Worm (Caenorhabditis elegans): ENCODE results near the gene cyp-33B1.

Gene cyp-33B1

ce11 chrV:9009175-9009574, 32.0 kb upstream of the cyp-33B1 start, which contains the start of gene srx-2:
TSS of gene srx-2 (plus strand) at chrV:9009475.
- TF ChIP-seq hpl-2 (GFP tag; optimal IDR thresholded peaks at IDR 0.05) (no peak), sup-37 (GFP tag; optimal IDR thresholded peaks at IDR 0.05) (no peak), efl-1 (optimal IDR thresholded peaks at IDR 0.05) (no peak), efl-1 (GFP tag; optimal IDR thresholded peaks at IDR 0.05 in 1 of 2) (no peak), efl-3 (GFP tag; optimal IDR thresholded peaks at IDR 0.05) (no peak), ceh-88 (GFP tag; IDR thresholded peaks at IDR 0.05) (no peak), mdl-1 (tag; optimal IDR thresholded peaks at IDR 0.05) (no peak)

DNA sequence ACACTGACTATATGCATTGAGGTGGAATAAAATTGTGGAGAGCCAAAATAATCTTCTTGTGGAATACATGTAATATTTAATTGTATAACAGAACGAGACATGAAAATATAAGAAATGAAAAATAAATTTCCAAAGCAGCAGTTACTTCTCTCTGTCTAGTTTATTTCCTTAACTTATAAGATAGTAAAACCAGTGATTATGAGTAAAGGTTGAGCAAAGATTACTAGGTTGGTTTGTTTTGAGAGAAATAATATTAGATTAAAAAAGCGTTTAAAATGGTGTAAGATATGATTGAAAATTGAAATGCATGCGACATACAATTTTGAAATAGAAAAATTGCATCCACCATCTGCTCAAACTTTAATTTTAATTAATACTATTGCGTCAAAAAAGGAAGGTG, 27.4 kb upstream of the cyp-33B1 start, which contains the start of gene srh-201:
Gene srh-201 (minus strand): TSS at position 101 of the 400 bp plus-strand sequence.
- no peak for TF ChIP-seq vab-15 (tag; optimal IDR thresholded peaks at IDR 0.05)
- TF ChIP-seq sptf-1 (tag; optimal IDR thresholded peaks at IDR 0.05): no peak
- TF ChIP-seq ces-1 (GFP tag; optimal IDR thresholded peaks at IDR 0.05): no peak
- no peak for TF ChIP-seq zip-4 (GFP tag; optimal IDR thresholded peaks at IDR 0.05)
- TF ChIP-seq nhr-19 (GFP tag; conservative IDR thresholded peaks at IDR 0.05): no peak
- no peak for TF ChIP-seq ceh-82 (tag; optimal IDR thresholded peaks at IDR 0.05)
- no peak for TF ChIP-seq dsc-1 (tag; optimal IDR thresholded peaks at IDR 0.05)
- TF ChIP-seq nhr-47 (tag; optimal IDR thresholded peaks at IDR 0.05): no peak
- no peak for TF ChIP-seq nhr-11 (tag; optimal IDR thresholded peaks at IDR 0.05)
- TF ChIP-seq nhr-85 (tag): no peak
- no peak for TF ChIP-seq ztf-11 (tag; optimal IDR thresholded peaks at IDR 0.05)
- no peak for TF ChIP-seq aha-1 (tag; optimal IDR thresholded peaks at IDR 0.05)
- no peak for TF ChIP-seq ets-5 (GFP tag; IDR thresholded peaks at IDR 0.05)
- TF ChIP-seq ceh-63 (GFP tag; optimal IDR thresholded peaks at IDR 0.05): no peak
- no peak for TF ChIP-seq mep-1 (tag; optimal IDR thresholded peaks at IDR 0.05)

ce11 chrV:9015540-9015939, 25.6 kb upstream of the cyp-33B1 start, which contains the start of gene srt-18:
TSS of gene srt-18 (minus strand) at chrV:9015640.
- TF ChIP-seq fkh-8 (tag; optimal IDR thresholded peaks at IDR 0.05): no peak
- TF ChIP-seq jun-1 (tag; optimal IDR thresholded peaks at IDR 0.05): no peak

ce11 chrV:9016479-9016878, 24.7 kb upstream of the cyp-33B1 start, which contains the start of gene oac-40:
TSS of gene oac-40 (plus strand) at chrV:9016779.
- no peak for TF ChIP-seq vab-15 (tag; optimal IDR thresholded peaks at IDR 0.05)
- no peak for TF ChIP-seq elt-2 (tag; optimal IDR thresholded peaks at IDR 0.05)
- no peak for TF ChIP-seq fos-1 (tag; optimal IDR thresholded peaks at IDR 0.05)
- TF ChIP-seq xbp-1 (tag; optimal IDR thresholded peaks at IDR 0.05): no peak
- TF ChIP-seq mab-9 (GFP tag; IDR thresholded peaks at IDR 0.05): no peak
- no peak for TF ChIP-seq lin-15B (tag; optimal IDR thresholded peaks at IDR 0.05)
- TF ChIP-seq unc-98 (GFP tag; IDR thresholded peaks at IDR 0.05): no peak
- TF ChIP-seq fkh-10 (GFP tag; optimal IDR thresholded peaks at IDR 0.05): no peak
- no peak for TF ChIP-seq lin-13 (GFP tag; optimal IDR thresholded peaks at IDR 0.05)
- TF ChIP-seq ceh-82 (tag; optimal IDR thresholded peaks at IDR 0.05): no peak
- TF ChIP-seq ceh-88 (GFP tag; IDR thresholded peaks at IDR 0.05): no peak

ce11 chrV:9018871-9019270, 22.3 kb upstream of the cyp-33B1 start:
- TF ChIP-seq hlh-17 (GFP tag; optimal IDR thresholded peaks at IDR 0.05; ENCODE audit: borderline replicate concordance) (no peak), nhr-90 (tag; optimal IDR thresholded peaks at IDR 0.05; ENCODE audit: poor library complexity) (no peak), pqm-1 (tag; optimal IDR thresholded peaks at IDR 0.05) (no peak), lir-3 (tag; optimal IDR thresholded peaks at IDR 0.05; ENCODE audit: poor library complexity) (no peak), sptf-1 (tag; optimal IDR thresholded peaks at IDR 0.05) (no peak), ceh-8 (GFP tag; optimal IDR thresholded peaks at IDR 0.05) (no peak), lin-35 (GFP tag; optimal IDR thresholded peaks at IDR 0.05) (no peak), dsc-1 (tag; optimal IDR thresholded peaks at IDR 0.05) (no peak), nhr-47 (tag; optimal IDR thresholded peaks at IDR 0.05) (no peak), hpl-2 (GFP tag; optimal IDR thresholded peaks at IDR 0.05) (no peak), nhr-11 (tag; optimal IDR thresholded peaks at IDR 0.05) (no peak), alr-1 (tag; optimal IDR thresholded peaks at IDR 0.05; ENCODE audit: borderline replicate concordance) (no peak), snpc-4 (tag; optimal IDR thresholded peaks at IDR 0.05) (no peak), egl-13 (tag; optimal IDR thresholded peaks at IDR 0.05) (no peak), ceh-82 (tag; optimal IDR thresholded peaks at IDR 0.05) (no peak), aha-1 (tag; optimal IDR thresholded peaks at IDR 0.05) (no peak), ceh-63 (GFP tag; optimal IDR thresholded peaks at IDR 0.05) (no peak), skn-1 (tag; optimal IDR thresholded peaks at IDR 0.05) (no peak)
